Worm (Caenorhabditis elegans) whole organism, young adult: ENCODE data around the gene ZK354.8.
"Not testable (repeated sequence)": the region's sequence is repeated elsewhere in the genome, so short reads cannot be mapped to it uniquely, and the experiment has no call there.

Experiments
- B0336.3 ChIP-seq: fragments of 200-800 bp; sonication (Bioruptor generic); IDR thresholded peaks from 2 replicates; pipeline ENCODE4 v1.3.6; 2022; ENCODE audit warnings: missing genetic modification characterization, missing compliant biosample characterization
- F55B11.4 ChIP-seq: sonication (generic microtip); optimal IDR thresholded peaks from 2 replicates; lab custom pipeline; 2016; ENCODE audit warnings: missing compliant biosample characterization, missing genetic modification characterization, borderline replicate concordance; ENCODE audit not compliant: insufficient read depth
- dpl-1 ChIP-seq: fragments of 150-350 bp; optimal IDR thresholded peaks from 2 replicates; lab custom pipeline; 2014; ENCODE audit warnings: missing biosample characterization, missing genetic modification reagents, missing genetic modification characterization
- efl-1 ChIP-seq: fragments of 150-350 bp; optimal IDR thresholded peaks from 2 replicates; lab custom pipeline; 2014; ENCODE audit warnings: missing biosample characterization, missing genetic modification reagents, missing genetic modification characterization
- egl-18 ChIP-seq: fragments of 200-800 bp; sonication (Bioruptor generic); IDR thresholded peaks from 2 replicates; pipeline ENCODE4 v1.3.6; 2022; ENCODE audit warnings: missing genetic modification reagents, missing genetic modification characterization, missing compliant biosample characterization
- lin-35 ChIP-seq, 3 experiments: fragments of 150-350 bp in 2 of 3; sonication (generic microtip) in 1 of 3; optimal IDR thresholded peaks; 2 replicates each; lab custom pipeline; 2014 to 2018; ENCODE audit warnings: missing biosample characterization in 3 of 3, missing genetic modification characterization in 3 of 3, missing genetic modification reagents in 3 of 3
- mel-28 ChIP-seq: sonication (generic microtip); optimal IDR thresholded peaks from 2 replicates; lab custom pipeline; 2016; ENCODE audit warnings: borderline replicate concordance, mild to moderate bottlenecking, missing genetic modification characterization, missing compliant biosample characterization
- nfyb-1 ChIP-seq: fragments of 200-800 bp; sonication (Bioruptor generic); IDR thresholded peaks from 2 replicates; pipeline ENCODE4 v1.3.6; 2022; ENCODE audit warnings: missing genetic modification reagents, missing genetic modification characterization, missing compliant biosample characterization
- pbrm-1 ChIP-seq: fragments of 200-800 bp; sonication (Bioruptor generic); IDR thresholded peaks from 2 replicates; pipeline ENCODE4 v1.3.6; 2022; ENCODE audit warnings: missing genetic modification reagents, missing genetic modification characterization, missing compliant biosample characterization
- ztf-25 ChIP-seq: fragments of 200-800 bp; sonication (Bioruptor generic); IDR thresholded peaks from 2 replicates; pipeline ENCODE4 v1.3.6; 2022; ENCODE audit warnings: missing genetic modification reagents, missing genetic modification characterization, missing compliant biosample characterization

DNA sequence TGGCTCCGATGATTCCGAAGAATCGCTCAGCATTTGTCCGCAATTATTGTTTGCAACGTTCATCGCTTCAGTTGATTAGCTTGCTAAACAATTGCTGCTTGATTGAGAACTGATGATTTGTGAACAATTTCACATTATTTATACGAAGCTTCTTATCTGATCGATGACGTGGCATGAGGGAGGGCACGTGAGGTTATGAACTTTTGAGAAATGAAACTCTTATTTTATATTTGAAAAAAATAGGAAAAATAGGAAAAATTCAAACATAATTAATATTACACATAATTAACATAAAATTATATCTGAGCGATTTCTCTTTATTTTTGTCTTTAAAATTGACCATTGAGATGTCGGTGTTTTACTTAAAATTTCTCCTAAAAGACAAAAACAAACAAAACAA, 51.3 kb downstream of the ZK354.8 start, which contains the start of gene F36H12.10:
- not testable (repeated sequence) for TF ChIP-seq nfyb-1; egl-18 (GFP tag; lab: Robert Waterston, UW); ztf-25 (GFP tag; lab: Robert Waterston, UW); pbrm-1 (GFP tag; lab: Robert Waterston, UW); dpl-1; B0336.3 (GFP tag; lab: Robert Waterston, UW); efl-1 (GFP tag; lab: Kevin White, UChicago); F55B11.4 (tag; lab: Kevin White, UChicago); lin-35 (GFP tag; optimal IDR thresholded peaks at IDR 0.05; lab: Kevin White, UChicago); mel-28 (tag; lab: Kevin White, UChicago)
